Fruit fly (Drosophila melanogaster) whole organism, prepupa: ENCODE measurements around the gene Polr1F.

Source experiments
- CG3919 ChIP-seq: fragments of 200-800 bp; sonication (Bioruptor generic); optimal IDR thresholded peaks from 3 replicates; lab custom pipeline; 2016; ENCODE audit warnings: missing biosample characterization, missing genetic modification characterization
- spab ChIP-seq: fragments of 200-800 bp; sonication (Bioruptor generic); optimal IDR thresholded peaks from 2 replicates; lab custom pipeline; 2017; ENCODE audit warnings: missing biosample characterization, mild to moderate bottlenecking, missing genetic modification characterization, missing genetic modification reagents

dm6 chr2L:6870777-6871176, 36.9 kb downstream of the Polr1F start:
- no peak for TF ChIP-seq CG3919 (GFP tag; lab: Kevin White, UChicago)
- TF ChIP-seq spab (GFP tag; lab: Kevin White, UChicago) = no peak
